Fruit fly (Drosophila melanogaster) whole organism, prepupa: ENCODE data around the gene ATPsynB.

Experiments used
- CG15336 ChIP-seq: fragments of 200-800 bp; sonication (Bioruptor generic); IDR thresholded peaks from 2 replicates; pipeline ENCODE4 v1.3.6; 2022; ENCODE audit warnings: missing biosample characterization, missing genetic modification characterization
- CG3032 ChIP-seq: fragments of 200-800 bp; optimal IDR thresholded peaks from 2 replicates; lab custom pipeline; 2019; ENCODE audit warnings: missing biosample characterization, mild to moderate bottlenecking, missing genetic modification characterization, moderate library complexity
- CG32006 ChIP-seq: fragments of 200-800 bp; sonication (Bioruptor generic); optimal IDR thresholded peaks from 3 replicates; lab custom pipeline; 2017; ENCODE audit warnings: missing biosample characterization, mild to moderate bottlenecking, missing genetic modification characterization
- CG3919 ChIP-seq: fragments of 200-800 bp; sonication (Bioruptor generic); optimal IDR thresholded peaks from 3 replicates; lab custom pipeline; 2016; ENCODE audit warnings: missing biosample characterization, missing genetic modification characterization
- CG4318 ChIP-seq: fragments of 200-800 bp; sonication (Bioruptor generic); optimal IDR thresholded peaks from 3 replicates; lab custom pipeline; 2017; ENCODE audit warnings: missing biosample characterization, mild to moderate bottlenecking, missing genetic modification characterization
- CG6163 ChIP-seq: fragments of 200-800 bp; sonication (Bioruptor generic); IDR thresholded peaks from 3 replicates; pipeline ENCODE4 v1.3.6; 2022; ENCODE audit warnings: missing biosample characterization, missing genetic modification characterization
- CG6276 ChIP-seq: fragments of 200-800 bp; sonication (Bioruptor generic); optimal IDR thresholded peaks from 2 replicates; lab custom pipeline; 2017; ENCODE audit warnings: missing biosample characterization, mild to moderate bottlenecking, missing genetic modification characterization
- CG6792 ChIP-seq: fragments of 200-800 bp; sonication (Bioruptor generic); optimal IDR thresholded peaks from 3 replicates; lab custom pipeline; 2016; ENCODE audit warnings: missing biosample characterization, missing genetic modification characterization
- CG6854 ChIP-seq: fragments of 200-800 bp; sonication (Bioruptor generic); optimal IDR thresholded peaks from 2 replicates; lab custom pipeline; 2017; ENCODE audit warnings: missing biosample characterization, mild to moderate bottlenecking, missing genetic modification characterization
- CG7368 ChIP-seq: fragments of 200-800 bp; sonication (Bioruptor generic); optimal IDR thresholded peaks from 3 replicates; lab custom pipeline; 2016; ENCODE audit warnings: missing biosample characterization, missing genetic modification characterization
- CG8119 ChIP-seq: fragments of 200-800 bp; sonication (Bioruptor generic); IDR thresholded peaks from 3 replicates; pipeline ENCODE4 v1.3.6; 2022; ENCODE audit warnings: missing biosample characterization, missing genetic modification characterization
- CG8319 ChIP-seq: fragments of 200-800 bp; sonication (Bioruptor generic); optimal IDR thresholded peaks from 3 replicates; lab custom pipeline; 2016; ENCODE audit warnings: missing biosample characterization, missing genetic modification characterization
- CG8632 ChIP-seq: fragments of 200-800 bp; sonication (Bioruptor generic); optimal IDR thresholded peaks from 3 replicates; lab custom pipeline; 2016; ENCODE audit warnings: missing biosample characterization, missing genetic modification characterization
- Eip75B ChIP-seq: fragments of 200-800 bp; sonication (Bioruptor generic); optimal IDR thresholded peaks from 3 replicates; lab custom pipeline; 2016; ENCODE audit warnings: missing biosample characterization, missing genetic modification characterization
- Eip78C ChIP-seq: fragments of 200-800 bp; sonication (Bioruptor generic); peaks from one replicate; lab custom pipeline; 2016; ENCODE audit warnings: missing biosample characterization, missing genetic modification characterization
- Eip93F ChIP-seq: fragments of 200-800 bp; sonication (Bioruptor generic); optimal IDR thresholded peaks from 2 replicates; lab custom pipeline; 2016; ENCODE audit warnings: missing biosample characterization, mild to moderate bottlenecking, missing genetic modification characterization
- Ets21C ChIP-seq: fragments of 200-800 bp; sonication (Bioruptor generic); optimal IDR thresholded peaks from 3 replicates; lab custom pipeline; 2016; ENCODE audit warnings: missing biosample characterization, missing genetic modification characterization
- Gug ChIP-seq: fragments of 200-800 bp; sonication (Bioruptor generic); IDR thresholded peaks from 2 replicates; pipeline ENCODE4 v1.3.6; 2022; ENCODE audit warnings: missing biosample characterization, missing genetic modification characterization
- Hr38 ChIP-seq: sonication (Bioruptor generic); optimal IDR thresholded peaks from 2 replicates; lab custom pipeline; 2016; ENCODE audit warnings: missing biosample characterization, missing genetic modification characterization
- Hr39 ChIP-seq: fragments of 200-800 bp; sonication (Bioruptor generic); optimal IDR thresholded peaks from 2 replicates; lab custom pipeline; 2016; ENCODE audit warnings: missing biosample characterization, missing genetic modification characterization
- Lpt ChIP-seq: fragments of 200-800 bp; sonication (Bioruptor generic); optimal IDR thresholded peaks from 3 replicates; lab custom pipeline; 2016; ENCODE audit warnings: missing biosample characterization, missing genetic modification characterization
- Smox ChIP-seq: fragments of 200-800 bp; sonication (Bioruptor generic); optimal IDR thresholded peaks from 3 replicates; lab custom pipeline; 2016; ENCODE audit warnings: missing biosample characterization, missing genetic modification characterization
- Sox102F ChIP-seq: fragments of 200-800 bp; sonication (Bioruptor generic); optimal IDR thresholded peaks from 2 replicates; lab custom pipeline; 2016; ENCODE audit warnings: missing biosample characterization, mild to moderate bottlenecking, missing genetic modification characterization
- Sox14 ChIP-seq: fragments of 200-800 bp; sonication (Bioruptor generic); optimal IDR thresholded peaks from 3 replicates; lab custom pipeline; 2016; ENCODE audit warnings: missing biosample characterization, missing genetic modification characterization
- Sox15 ChIP-seq: fragments of 200-800 bp; sonication (Bioruptor generic); optimal IDR thresholded peaks from 3 replicates; lab custom pipeline; 2016; ENCODE audit warnings: missing biosample characterization, missing genetic modification characterization
- cyc ChIP-seq: fragments of 200-800 bp; sonication (Bioruptor generic); optimal IDR thresholded peaks from 3 replicates; lab custom pipeline; 2016; ENCODE audit warnings: missing biosample characterization, missing genetic modification characterization
- dac ChIP-seq: fragments of 200-800 bp; sonication (Bioruptor generic); optimal IDR thresholded peaks from 2 replicates; lab custom pipeline; 2017; ENCODE audit warnings: missing biosample characterization, mild to moderate bottlenecking, missing genetic modification characterization
- dsx ChIP-seq: fragments of 200-800 bp; optimal IDR thresholded peaks from 3 replicates; lab custom pipeline; 2019; ENCODE audit warnings: missing biosample characterization, mild to moderate bottlenecking, missing genetic modification characterization, moderate library complexity; ENCODE audit not compliant: poor library complexity, severe bottlenecking
- eg ChIP-seq: fragments of 200-800 bp; sonication (Bioruptor generic); IDR thresholded peaks from 3 replicates; pipeline ENCODE4 v1.3.6; 2022; ENCODE audit warnings: missing biosample characterization, missing genetic modification characterization
- fd85E ChIP-seq: fragments of 200-800 bp; sonication (Bioruptor generic); optimal IDR thresholded peaks from 3 replicates; lab custom pipeline; 2016; ENCODE audit warnings: missing biosample characterization, missing genetic modification characterization
- lz ChIP-seq: fragments of 200-800 bp; sonication (Bioruptor generic); optimal IDR thresholded peaks from 3 replicates; lab custom pipeline; 2016; ENCODE audit warnings: missing biosample characterization, missing genetic modification characterization
- net ChIP-seq: fragments of 200-800 bp; sonication (Bioruptor generic); optimal IDR thresholded peaks from 3 replicates; lab custom pipeline; 2016; ENCODE audit warnings: missing biosample characterization, missing genetic modification characterization
- ss ChIP-seq, 2 experiments: fragments of 200-800 bp; sonication (Bioruptor generic); optimal IDR thresholded peaks; 2 replicates in 1 of 2; 3 replicates in 1 of 2; lab custom pipeline; 2017 to 2018; ENCODE audit warnings: mild to moderate bottlenecking in 2 of 2, missing biosample characterization in 2 of 2, missing genetic modification characterization in 2 of 2, moderate library complexity in 1 of 2
- svp ChIP-seq: fragments of 200-800 bp; sonication (Bioruptor generic); peaks from one replicate; lab custom pipeline; 2016; ENCODE audit warnings: missing biosample characterization, missing genetic modification characterization
- topi ChIP-seq: fragments of 200-800 bp; sonication (Bioruptor generic); optimal IDR thresholded peaks from 3 replicates; lab custom pipeline; 2016; ENCODE audit warnings: missing biosample characterization, missing genetic modification characterization
- vri ChIP-seq: fragments of 200-800 bp; sonication (Bioruptor generic); optimal IDR thresholded peaks from 3 replicates; lab custom pipeline; 2016; ENCODE audit warnings: missing biosample characterization, mild to moderate bottlenecking, missing genetic modification characterization

The ATPsynB gene

dm6 chr3L:9764915-9765709 lies 35.3 kb downstream of the ATPsynB start (continued):
- peak; percentile 44 for TF ChIP-seq topi (GFP tag; lab: Kevin White, UChicago)
- TF ChIP-seq svp (GFP tag; lab: Kevin White, UChicago), result peak; percentile 65
- no peak for TF ChIP-seq Sox14 (GFP tag; lab: Kevin White, UChicago)
- peak; percentile 54; the same call in 2 of the 3 replicates for TF ChIP-seq eg
- peak; percentile 26 for TF ChIP-seq net (GFP tag; lab: Kevin White, UChicago)
- peak; percentile 57 for TF ChIP-seq CG3919 (GFP tag; lab: Kevin White, UChicago)
- peak; percentile 78 for TF ChIP-seq CG32006
- no peak for TF ChIP-seq Hr39 (GFP tag; lab: Kevin White, UChicago)
- no peak for TF ChIP-seq Hr38
- peak; percentile 7 for TF ChIP-seq cyc (GFP tag; lab: Kevin White, UChicago)
- no peak for TF ChIP-seq Sox15 (GFP tag; lab: Kevin White, UChicago)
- TF ChIP-seq Eip78C (GFP tag; lab: Kevin White, UChicago), result peak; percentile 72
- no peak for TF ChIP-seq CG8319 (GFP tag; lab: Kevin White, UChicago)
- TF ChIP-seq Ets21C, result no peak
- TF ChIP-seq CG8119 (GFP tag; lab: Robert Waterston, UW), result peak; percentile 57
- TF ChIP-seq fd85E, result no peak
- TF ChIP-seq CG6163 (GFP tag; lab: Robert Waterston, UW), result no peak; the same call in 2 of the 3 replicates

DNA sequence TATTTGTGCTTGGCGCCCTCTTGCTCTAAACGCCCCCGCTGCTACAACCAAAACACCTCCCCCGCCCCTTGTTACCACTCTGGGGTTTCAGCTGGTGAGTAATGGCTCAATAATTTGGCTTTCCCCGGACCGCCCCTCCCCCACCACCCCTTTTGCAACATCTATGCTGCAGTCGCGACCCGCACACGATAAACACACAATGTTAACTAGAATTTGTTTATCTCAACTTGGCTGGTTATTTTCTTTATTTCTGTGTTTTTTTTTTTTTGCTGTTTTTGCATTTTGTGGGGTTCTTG lies 35.9 kb downstream of the ATPsynB start:
- no peak for TF ChIP-seq CG6163 (GFP tag; lab: Robert Waterston, UW)
- no peak for TF ChIP-seq Eip75B
- no peak for TF ChIP-seq Eip93F
- no peak for TF ChIP-seq vri
- no peak for TF ChIP-seq CG3032 (tag; lab: Kevin White, UChicago)
- no peak for TF ChIP-seq Sox15 (GFP tag; lab: Kevin White, UChicago)

- no peak for TF ChIP-seq CG8632 (GFP tag; lab: Kevin White, UChicago)
- no peak for TF ChIP-seq CG7368 (GFP tag; lab: Kevin White, UChicago)
- peak; percentile 32 for TF ChIP-seq Eip78C (GFP tag; lab: Kevin White, UChicago)
- no peak for TF ChIP-seq Eip75B
- no peak for TF ChIP-seq Ets21C
- no peak for TF ChIP-seq CG6276
- no peak for TF ChIP-seq topi (GFP tag; lab: Kevin White, UChicago)
- TF ChIP-seq Smox (GFP tag; lab: Kevin White, UChicago), result no peak
- no peak for TF ChIP-seq CG6792 (GFP tag; lab: Kevin White, UChicago)
- TF ChIP-seq vri, result peak; percentile 72
- no peak for TF ChIP-seq CG15336
- TF ChIP-seq lz (GFP tag; lab: Kevin White, UChicago), result no peak
- no peak for TF ChIP-seq fd85E
- no peak for TF ChIP-seq Sox102F (GFP tag; lab: Kevin White, UChicago)
- no peak for TF ChIP-seq Hr38
Measured at dm6 chr3L:9766364-9766763, 36.6 kb downstream of the ATPsynB start.

- TF ChIP-seq Eip78C (GFP tag; lab: Kevin White, UChicago) (peak; percentile 21), ss (GFP tag; optimal IDR thresholded peaks at IDR 0.05; lab: Kevin White, UChicago) (peak in 1 of 2 experiments; percentile 43), svp (GFP tag; lab: Kevin White, UChicago) (no peak), CG6276 (peak; percentile 17), Ets21C (no peak), CG4318 (GFP tag; lab: Kevin White, UChicago) (no peak), dsx (peak; percentile 72), eg (peak; percentile 16; the same call in 1 of the 3 replicates), Gug (GFP tag; lab: Robert Waterston, UW) (no peak), Lpt (GFP tag; lab: Kevin White, UChicago) (peak; percentile 12), dac (GFP tag; lab: Kevin White, UChicago) (no peak), CG6854 (GFP tag; lab: Kevin White, UChicago) (peak; percentile 71)
Measured at dm6 chr3L:9767636-9768358, 38.0 kb downstream of the ATPsynB start.
